Worm (Caenorhabditis elegans): ENCODE data around the gene mask-1.

The mask-1 gene

ce11 chrIV:10398244-10398643 is 23.5 kb downstream of the mask-1 start (continued):
- TF ChIP-seq lin-14 (GFP tag; optimal IDR thresholded peaks at IDR 0.05) = peak; percentile 78
- no peak for TF ChIP-seq ceh-90 (tag; optimal IDR thresholded peaks at IDR 0.05)
- no peak for TF ChIP-seq ceh-88 (GFP tag; IDR thresholded peaks at IDR 0.05)
- TF ChIP-seq nhr-12 (tag; optimal IDR thresholded peaks at IDR 0.05) = no peak
- no peak for TF ChIP-seq hlh-17 (GFP tag; optimal IDR thresholded peaks at IDR 0.05; ENCODE audit: borderline replicate concordance)
- no peak for TF ChIP-seq ztf-11 (tag; optimal IDR thresholded peaks at IDR 0.05)
- peak; percentile 46 for TF ChIP-seq nhr-71 (tag; optimal IDR thresholded peaks at IDR 0.05)
- no peak for TF ChIP-seq hlh-4 (tag; optimal IDR thresholded peaks at IDR 0.05)
- no peak for TF ChIP-seq nhr-11 (tag; optimal IDR thresholded peaks at IDR 0.05)
- TF ChIP-seq C16A3.4 (tag; optimal IDR thresholded peaks at IDR 0.05) = no peak
- peak in 1 of 2 experiments; percentile 19 for TF ChIP-seq lsy-2 (tag; optimal IDR thresholded peaks at IDR 0.05)
- peak; percentile 34 for TF ChIP-seq nhr-47 (tag; optimal IDR thresholded peaks at IDR 0.05)
- no peak for TF ChIP-seq nhr-76 (tag; optimal IDR thresholded peaks at IDR 0.05)
- TF ChIP-seq jun-1 (tag; optimal IDR thresholded peaks at IDR 0.05) = no peak
- TF ChIP-seq pax-3 (tag; optimal IDR thresholded peaks at IDR 0.05) = no peak
- TF ChIP-seq nhr-84 (tag; optimal IDR thresholded peaks at IDR 0.05) = no peak
- no peak for TF ChIP-seq snpc-4 (tag; optimal IDR thresholded peaks at IDR 0.05)
- no peak for TF ChIP-seq nhr-85 (tag)
- no peak for TF ChIP-seq ces-1 (GFP tag; optimal IDR thresholded peaks at IDR 0.05)
- TF ChIP-seq tbx-2 (tag; optimal IDR thresholded peaks at IDR 0.05) = peak; percentile 17
- TF ChIP-seq fkh-4 (tag; optimal IDR thresholded peaks at IDR 0.05; ENCODE audit: borderline replicate concordance) = no peak
- TF ChIP-seq isw-1 (GFP tag; IDR thresholded peaks at IDR 0.05) = no peak
- no peak for TF ChIP-seq hpl-2 (GFP tag; optimal IDR thresholded peaks at IDR 0.05)
- peak; percentile 63 for TF ChIP-seq ceh-8 (GFP tag; optimal IDR thresholded peaks at IDR 0.05)
- peak; percentile 12 for TF ChIP-seq ceh-63 (GFP tag; optimal IDR thresholded peaks at IDR 0.05)
- no peak for TF ChIP-seq unc-98 (GFP tag; IDR thresholded peaks at IDR 0.05)
- TF ChIP-seq unc-62 (GFP tag; optimal IDR thresholded peaks at IDR 0.05) = no peak
- TF ChIP-seq elt-2 (tag; optimal IDR thresholded peaks at IDR 0.05) = no peak
- no peak for TF ChIP-seq lin-13 (GFP tag; optimal IDR thresholded peaks at IDR 0.05)
- no peak for TF ChIP-seq ama-1 (optimal IDR thresholded peaks at IDR 0.05)
- no peak for TF ChIP-seq pqm-1 (tag; optimal IDR thresholded peaks at IDR 0.05)
- no peak for TF ChIP-seq lir-3 (tag; optimal IDR thresholded peaks at IDR 0.05; ENCODE audit: poor library complexity)
- no peak for TF ChIP-seq zag-1 (tag; optimal IDR thresholded peaks at IDR 0.05)
- no peak for TF ChIP-seq nhr-20 (tag; optimal IDR thresholded peaks at IDR 0.05)
- TF ChIP-seq mab-9 (GFP tag; IDR thresholded peaks at IDR 0.05) = no peak
- TF ChIP-seq C04F5.9 (tag; optimal IDR thresholded peaks at IDR 0.05) = no peak
- TF ChIP-seq elt-3 (tag; optimal IDR thresholded peaks at IDR 0.05) = no peak

ce11 chrIV:10403193-10404058 is 28.7 kb downstream of the mask-1 start, which contains the start of gene gpa-7:
Gene gpa-7, plus strand, starts transcription at chrIV:10404008.
- TF ChIP-seq ceh-8 (GFP tag; optimal IDR thresholded peaks at IDR 0.05) (peak; percentile 73), skn-1 (tag; optimal IDR thresholded peaks at IDR 0.05) (no peak), C04F5.9 (tag; optimal IDR thresholded peaks at IDR 0.05) (no peak), blmp-1 (tag; optimal IDR thresholded peaks at IDR 0.05) (peak; percentile 89), sup-37 (GFP tag; optimal IDR thresholded peaks at IDR 0.05) (no peak), ama-1 (optimal IDR thresholded peaks at IDR 0.05) (no peak), unc-30 (tag; optimal IDR thresholded peaks at IDR 0.05) (no peak), tbx-2 (tag; optimal IDR thresholded peaks at IDR 0.05) (peak; percentile 86), sptf-1 (tag; optimal IDR thresholded peaks at IDR 0.05) (no peak), sox-4 (tag; optimal IDR thresholded peaks at IDR 0.05) (no peak), egl-27 (tag; optimal IDR thresholded peaks at IDR 0.05) (peak in 1 of 2 experiments; percentile 39), fkh-4 (tag; optimal IDR thresholded peaks at IDR 0.05; ENCODE audit: borderline replicate concordance) (no peak), hpl-2 (GFP tag; optimal IDR thresholded peaks at IDR 0.05) (no peak), isw-1 (GFP tag; IDR thresholded peaks at IDR 0.05) (peak; percentile 61), aha-1 (tag; optimal IDR thresholded peaks at IDR 0.05) (no peak), pax-3 (tag; optimal IDR thresholded peaks at IDR 0.05) (peak; percentile 71), C16A3.4 (tag; optimal IDR thresholded peaks at IDR 0.05) (no peak), F16B12.6 (tag; optimal IDR thresholded peaks at IDR 0.05) (no peak), nhr-76 (tag; optimal IDR thresholded peaks at IDR 0.05) (no peak), lin-35 (GFP tag; optimal IDR thresholded peaks at IDR 0.05) (peak in 1 of 2 experiments; percentile 42), ets-5 (GFP tag; IDR thresholded peaks at IDR 0.05) (no peak), zag-1 (tag; optimal IDR thresholded peaks at IDR 0.05) (peak; percentile 76), unc-130 (tag; optimal IDR thresholded peaks at IDR 0.05) (no peak), hlh-4 (tag; optimal IDR thresholded peaks at IDR 0.05) (no peak), efl-1 (optimal IDR thresholded peaks at IDR 0.05) (peak; percentile 49 to 73), efl-1 (GFP tag; optimal IDR thresholded peaks at IDR 0.05 in 1 of 2) (peak; percentile 4 to 10)
